Fruit fly (Drosophila melanogaster) whole organism, adult: ENCODE data around the gene Pkc98E.

Experiments
- CG12768 ChIP-seq: fragments of 200-800 bp; sonication (Bioruptor generic); optimal IDR thresholded peaks from 2 replicates; lab custom pipeline; 2017; ENCODE audit warnings: missing biosample characterization, missing genetic modification characterization, mild to moderate bottlenecking, moderate library complexity, missing genetic modification reagents
- CG33017 ChIP-seq: fragments of 200-800 bp; sonication (Bioruptor generic); optimal IDR thresholded peaks from 2 replicates; lab custom pipeline; 2018; ENCODE audit warnings: missing biosample characterization, mild to moderate bottlenecking, missing genetic modification characterization, moderate library complexity
- CG7045 ChIP-seq: fragments of 200-800 bp; sonication (Bioruptor generic); optimal IDR thresholded peaks from 2 replicates; lab custom pipeline; 2017; ENCODE audit warnings: missing biosample characterization, mild to moderate bottlenecking, missing genetic modification characterization
- cic ChIP-seq: fragments of 200-800 bp; sonication (Bioruptor generic); optimal IDR thresholded peaks from 2 replicates; lab custom pipeline; 2017; ENCODE audit warnings: missing biosample characterization, mild to moderate bottlenecking, missing genetic modification characterization, moderate library complexity
- cnc ChIP-seq, 2 experiments: fragments of >200 bp; optimal IDR thresholded peaks; 2 replicates each; lab custom pipeline; 2017
- kay ChIP-seq: fragments of 200-800 bp; sonication (Bioruptor generic); peaks from one replicate; lab custom pipeline; 2016; ENCODE audit warnings: missing biosample characterization, missing genetic modification characterization, borderline replicate concordance
- ovo ChIP-seq: fragments of 200-800 bp; sonication (Bioruptor generic); optimal IDR thresholded peaks from 2 replicates; lab custom pipeline; 2016; ENCODE audit warnings: missing biosample characterization, missing genetic modification characterization
- pad ChIP-seq: fragments of 200-800 bp; sonication (Bioruptor generic); optimal IDR thresholded peaks from 3 replicates; lab custom pipeline; 2017; ENCODE audit warnings: missing biosample characterization, missing genetic modification characterization, mild to moderate bottlenecking, moderate library complexity, missing genetic modification reagents
- toe ChIP-seq: fragments of 200-800 bp; sonication (Bioruptor generic); optimal IDR thresholded peaks from 2 replicates; lab custom pipeline; 2016; ENCODE audit warnings: missing biosample characterization, missing genetic modification characterization

DNA sequence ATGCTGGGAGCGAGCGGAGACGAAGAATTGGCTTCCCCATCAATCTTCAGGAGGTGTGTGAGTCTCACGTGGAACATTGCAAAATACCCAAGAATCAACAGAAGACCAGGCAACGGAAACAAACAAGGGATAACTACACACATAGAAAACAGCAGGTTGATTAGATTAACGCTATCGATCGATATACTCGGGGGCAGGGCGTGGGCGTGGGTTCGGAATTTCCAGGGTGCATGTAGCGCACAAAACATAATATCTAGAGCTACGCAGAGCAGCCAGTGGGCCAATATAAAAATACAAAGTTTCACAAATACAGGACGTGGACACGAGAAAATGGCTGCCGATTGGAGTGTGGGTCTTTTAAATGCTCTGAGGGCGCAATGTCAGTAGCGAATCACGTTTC lies 20.4 kb downstream of the Pkc98E start:
- TF ChIP-seq CG33017 (no peak), kay (GFP tag; lab: Kevin White, UChicago) (no peak), ovo (GFP tag; lab: Kevin White, UChicago) (no peak), cic (GFP tag; lab: Kevin White, UChicago) (no peak), pad (no peak), CG7045 (no peak), toe (GFP tag; lab: Kevin White, UChicago) (no peak), cnc (optimal IDR thresholded peaks at IDR 0.05; lab: Kevin White, UChicago) (no peak), CG12768 (GFP tag; lab: Kevin White, UChicago) (no peak)
